Worm (Caenorhabditis elegans): ENCODE data around the gene fbxa-77.
A peak's percentile ranks its signal among the peaks of the same experiment; 100 is the strongest.

fbxa-77 gene

DNA sequence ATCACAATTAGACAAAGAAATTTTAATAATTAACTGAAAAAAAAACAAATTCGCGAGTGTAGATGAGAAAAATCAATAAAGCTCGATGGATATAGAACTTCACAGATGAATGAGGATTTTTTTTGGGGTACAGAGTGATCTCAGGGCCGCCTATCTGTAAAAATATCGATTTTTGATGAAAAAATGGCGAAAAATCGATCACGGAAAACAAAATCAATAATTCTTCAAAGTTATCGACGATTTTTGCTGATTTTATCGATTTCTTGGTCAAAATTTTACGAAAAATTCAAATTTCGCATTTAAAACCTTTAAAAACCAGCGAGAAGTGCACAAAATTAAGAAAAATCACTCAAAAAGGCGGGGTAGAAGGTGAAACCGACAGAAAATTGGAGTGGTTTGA, 33.2 kb upstream of the fbxa-77 start:
- no peak for TF ChIP-seq ceh-19 (GFP tag; optimal IDR thresholded peaks at IDR 0.05)
- TF ChIP-seq rnt-1 (tag; optimal IDR thresholded peaks at IDR 0.05), result no peak
- TF ChIP-seq hlh-30 (tag; optimal IDR thresholded peaks at IDR 0.05; ENCODE audit: insufficient read depth), result no peak
- no peak for TF ChIP-seq hlh-6 (tag; optimal IDR thresholded peaks at IDR 0.05)
- no peak for TF ChIP-seq fax-1 (tag; optimal IDR thresholded peaks at IDR 0.05)
- no peak for TF ChIP-seq ttx-3 (tag; optimal IDR thresholded peaks at IDR 0.05)
- TF ChIP-seq ceh-24 (tag; optimal IDR thresholded peaks at IDR 0.05), result no peak
- no peak for TF ChIP-seq unc-55 (GFP tag; optimal IDR thresholded peaks at IDR 0.05)
- no peak for TF ChIP-seq nhr-232 (tag; optimal IDR thresholded peaks at IDR 0.05)
- TF ChIP-seq sox-4 (tag; optimal IDR thresholded peaks at IDR 0.05), result no peak
- TF ChIP-seq unc-42 (tag; optimal IDR thresholded peaks at IDR 0.05), result no peak
- TF ChIP-seq pha-2 (tag; optimal IDR thresholded peaks at IDR 0.05), result no peak
- TF ChIP-seq ceh-31 (tag; optimal IDR thresholded peaks at IDR 0.05), result no peak

DNA sequence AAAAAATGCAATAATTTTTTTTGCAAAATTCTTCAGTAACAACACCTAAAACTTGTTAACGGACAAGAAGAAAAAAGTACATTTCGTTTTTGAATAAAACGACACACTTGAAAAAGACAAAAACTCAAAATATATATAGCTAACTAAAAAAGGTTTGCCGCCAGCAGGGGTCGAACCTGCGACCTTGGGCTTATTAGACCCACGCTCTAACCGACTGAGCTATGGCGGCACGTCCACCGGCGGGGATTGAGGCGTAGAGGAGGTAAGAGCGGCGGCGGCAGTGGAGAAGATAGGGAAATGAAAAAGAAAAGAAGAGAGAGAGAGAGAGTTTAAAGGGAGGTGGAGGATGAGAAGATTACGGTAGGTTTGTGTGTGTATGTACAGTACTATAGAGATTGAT, 31.1 kb upstream of the fbxa-77 start:
- TF ChIP-seq mec-3 (tag; optimal IDR thresholded peaks at IDR 0.05; ENCODE audit: borderline replicate concordance) (no peak), nhr-11 (tag; optimal IDR thresholded peaks at IDR 0.05) (no peak), lin-11 (tag; optimal IDR thresholded peaks at IDR 0.05) (peak; percentile 51), hlh-30 (tag; optimal IDR thresholded peaks at IDR 0.05; ENCODE audit: insufficient read depth) (no peak), madf-2 (tag; optimal IDR thresholded peaks at IDR 0.05) (no peak), ref-2 (tag; optimal IDR thresholded peaks at IDR 0.05) (peak; percentile 15), gmeb-2 (tag; optimal IDR thresholded peaks at IDR 0.05) (peak; percentile 15), ttx-3 (tag; optimal IDR thresholded peaks at IDR 0.05) (peak; percentile 29), hlh-6 (tag; optimal IDR thresholded peaks at IDR 0.05) (peak; percentile 22), ets-4 (tag; optimal IDR thresholded peaks at IDR 0.05) (no peak), dve-1 (tag; optimal IDR thresholded peaks at IDR 0.05) (peak; percentile 13), unc-42 (tag; optimal IDR thresholded peaks at IDR 0.05) (no peak), che-1 (tag; optimal IDR thresholded peaks at IDR 0.05) (peak; percentile 69), unc-3 (GFP tag; conservative IDR thresholded peaks at IDR 0.05) (no peak), unc-3 (tag; optimal IDR thresholded peaks at IDR 0.05) (no peak), eyg-1 (tag; optimal IDR thresholded peaks at IDR 0.05) (no peak), ceh-31 (tag; optimal IDR thresholded peaks at IDR 0.05) (no peak), C08G9.2 (tag; optimal IDR thresholded peaks at IDR 0.05) (no peak), unc-55 (GFP tag; optimal IDR thresholded peaks at IDR 0.05) (no peak), fkh-10 (GFP tag; optimal IDR thresholded peaks at IDR 0.05) (no peak), pag-3 (tag; optimal IDR thresholded peaks at IDR 0.05; ENCODE audit: borderline replicate concordance) (no peak), lim-6 (tag; optimal IDR thresholded peaks at IDR 0.05) (no peak), ceh-9 (tag; optimal IDR thresholded peaks at IDR 0.05) (no peak), ceh-45 (GFP tag; IDR thresholded peaks at IDR 0.05) (no peak), pat-9 (tag; optimal IDR thresholded peaks at IDR 0.05) (peak; percentile 9), zip-5 (tag; optimal IDR thresholded peaks at IDR 0.05) (peak; percentile 11), ceh-30 (tag; optimal IDR thresholded peaks at IDR 0.05) (no peak), hlh-15 (tag; optimal IDR thresholded peaks at IDR 0.05) (no peak), ama-1 (optimal IDR thresholded peaks at IDR 0.05) (no peak), syd-9 (tag; optimal IDR thresholded peaks at IDR 0.05) (no peak), elt-2 (tag; optimal IDR thresholded peaks at IDR 0.05) (peak; percentile 32), ceh-22 (tag; optimal IDR thresholded peaks at IDR 0.05) (no peak), fax-1 (tag; optimal IDR thresholded peaks at IDR 0.05) (no peak), ceh-48 (tag; optimal IDR thresholded peaks at IDR 0.05) (no peak), pax-1 (tag; optimal IDR thresholded peaks at IDR 0.05) (no peak), hlh-13 (GFP tag; optimal IDR thresholded peaks at IDR 0.05) (no peak), ceh-24 (tag; optimal IDR thresholded peaks at IDR 0.05) (no peak), tbx-2 (tag; optimal IDR thresholded peaks at IDR 0.05) (peak; percentile 46), F13H6.1 (tag; optimal IDR thresholded peaks at IDR 0.05) (no peak), ceh-14 (tag; optimal IDR thresholded peaks at IDR 0.05) (no peak), Y22D7AL.16 (tag; optimal IDR thresholded peaks at IDR 0.05) (no peak), K09A11.1 (tag; optimal IDR thresholded peaks at IDR 0.05; ENCODE audit: insufficient read depth) (no peak), ceh-18 (tag; optimal IDR thresholded peaks at IDR 0.05) (peak; percentile 25), K02D7.2 (tag; optimal IDR thresholded peaks at IDR 0.05) (no peak), rnt-1 (tag; optimal IDR thresholded peaks at IDR 0.05) (no peak), tbx-7 (tag; optimal IDR thresholded peaks at IDR 0.05) (no peak), T23F11.4 (GFP tag; optimal IDR thresholded peaks at IDR 0.05) (no peak)

All from whole organism, late embryonic.